Worm (Caenorhabditis elegans) whole organism, early embryonic: ENCODE results near the gene cca-1.

Source experiments
- ama-1 ChIP-seq: fragments of 150-350 bp; optimal IDR thresholded peaks from 2 replicates; lab custom pipeline; 2014
- ets-7 ChIP-seq: sonication (generic microtip); optimal IDR thresholded peaks from 2 replicates; lab custom pipeline; 2016; ENCODE audit warnings: missing genotype, missing genetic modification characterization, missing compliant biosample characterization
- hnd-1 ChIP-seq: sonication (generic microtip); optimal IDR thresholded peaks from 2 replicates; lab custom pipeline; 2016; ENCODE audit warnings: missing genetic modification characterization, missing compliant biosample characterization
- scrt-1 ChIP-seq: fragments of 200-800 bp; sonication (Bioruptor generic); IDR thresholded peaks from 2 replicates; pipeline ENCODE4 v1.3.6; 2022; ENCODE audit warnings: missing genetic modification characterization, missing compliant biosample characterization
- tbx-11 ChIP-seq: fragments of 200-800 bp; sonication (Bioruptor generic); IDR thresholded peaks from 2 replicates; pipeline ENCODE4 v1.3.6; 2022; ENCODE audit warnings: missing genetic modification characterization, missing compliant biosample characterization

- TF ChIP-seq ets-7 (tag; lab: Kevin White, UChicago) (no peak), hnd-1 (tag; lab: Kevin White, UChicago) (no peak), ama-1 (lab: Kevin White, UChicago) (no peak), tbx-11 (GFP tag; lab: Robert Waterston, UW) (no peak), scrt-1 (no peak)
Observed at ce11 chrX:7799680-7800079, 76.1 kb downstream of the cca-1 start, which contains the start of gene gpx-7.
